Fruit fly (Drosophila melanogaster) whole organism, embryonic: ENCODE results near the gene Prx4.
A peak's percentile ranks its signal among the peaks of the same experiment; 100 is the strongest.

Experiments
- Atf-2 ChIP-seq: fragments of 200-800 bp; sonication (Bioruptor generic); optimal IDR thresholded peaks from 2 replicates; lab custom pipeline; 2016; ENCODE audit warnings: missing biosample characterization, missing genetic modification characterization
- Atf3 ChIP-seq: fragments of 200-800 bp; sonication (Bioruptor generic); optimal IDR thresholded peaks from 3 replicates; lab custom pipeline; 2016; ENCODE audit warnings: missing biosample characterization, missing genetic modification characterization
- CG10462 ChIP-seq: fragments of 200-800 bp; sonication (Bioruptor generic); optimal IDR thresholded peaks from 2 replicates; lab custom pipeline; 2016; ENCODE audit warnings: missing biosample characterization, missing genetic modification characterization
- CG10543 ChIP-seq: fragments of 200-800 bp; sonication (Bioruptor generic); optimal IDR thresholded peaks from 3 replicates; lab custom pipeline; 2017; ENCODE audit warnings: missing biosample characterization, mild to moderate bottlenecking, missing genetic modification characterization, moderate library complexity
- CG10959 ChIP-seq: fragments of 200-800 bp; sonication (Bioruptor generic); IDR thresholded peaks from 2 replicates; pipeline ENCODE4 v1.3.6; 2022; ENCODE audit warnings: missing biosample characterization, missing genetic modification characterization
- CG10979 ChIP-seq: fragments of 200-800 bp; sonication (Bioruptor generic); optimal IDR thresholded peaks from 2 replicates; lab custom pipeline; 2018; ENCODE audit warnings: missing biosample characterization, mild to moderate bottlenecking, missing genetic modification characterization, moderate library complexity
- CG11093 ChIP-seq: fragments of 200-800 bp; sonication (Bioruptor generic); IDR thresholded peaks from 3 replicates; pipeline ENCODE4 v1.3.6; 2022; ENCODE audit warnings: missing biosample characterization, missing genetic modification characterization
- CG12104 ChIP-seq: fragments of 200-800 bp; sonication (Bioruptor generic); optimal IDR thresholded peaks from 3 replicates; lab custom pipeline; 2016; ENCODE audit warnings: missing biosample characterization, missing genetic modification characterization
- CG12236 ChIP-seq: fragments of 200-800 bp; sonication (Bioruptor generic); optimal IDR thresholded peaks from 2 replicates; lab custom pipeline; 2016; ENCODE audit warnings: missing biosample characterization, missing genetic modification characterization
- CG12299 ChIP-seq: fragments of 200-800 bp; sonication (Bioruptor generic); optimal IDR thresholded peaks from 2 replicates; lab custom pipeline; 2018; ENCODE audit warnings: missing biosample characterization, mild to moderate bottlenecking, missing genetic modification characterization
- CG13624 ChIP-seq: fragments of 200-800 bp; sonication (Bioruptor generic); optimal IDR thresholded peaks from 2 replicates; lab custom pipeline; 2016; ENCODE audit warnings: missing biosample characterization, missing genetic modification characterization
- CG15011 ChIP-seq: fragments of 200-800 bp; sonication (Bioruptor generic); optimal IDR thresholded peaks from 3 replicates; lab custom pipeline; 2018; ENCODE audit warnings: missing biosample characterization, mild to moderate bottlenecking, missing genetic modification characterization
- CG15269 ChIP-seq: fragments of 200-800 bp; sonication (Bioruptor generic); optimal IDR thresholded peaks from 2 replicates; lab custom pipeline; 2018; ENCODE audit warnings: missing biosample characterization, mild to moderate bottlenecking, missing genetic modification characterization, moderate library complexity
- CG1603 ChIP-seq: fragments of 200-800 bp; sonication (Bioruptor generic); optimal IDR thresholded peaks from 2 replicates; lab custom pipeline; 2019; ENCODE audit warnings: missing biosample characterization, mild to moderate bottlenecking, missing genetic modification characterization, moderate library complexity
- CG16779 ChIP-seq: fragments of 200-800 bp; sonication (Bioruptor generic); IDR thresholded peaks from 2 replicates; pipeline ENCODE4 v1.3.6; 2022; ENCODE audit warnings: missing biosample characterization, missing genetic modification characterization
- CG17568 ChIP-seq: fragments of 200-800 bp; sonication (Bioruptor generic); optimal IDR thresholded peaks from 2 replicates; lab custom pipeline; 2018; ENCODE audit warnings: missing biosample characterization, mild to moderate bottlenecking, missing genetic modification characterization, moderate library complexity
- CG31224 ChIP-seq: fragments of 200-800 bp; sonication (Bioruptor generic); IDR thresholded peaks from 2 replicates; pipeline ENCODE4 v1.3.6; 2022; ENCODE audit warnings: missing biosample characterization, missing genetic modification characterization
- CG3995 ChIP-seq: fragments of 200-800 bp; sonication (Bioruptor generic); optimal IDR thresholded peaks from 3 replicates; lab custom pipeline; 2016; ENCODE audit warnings: missing biosample characterization, missing genetic modification characterization
- CG6791 ChIP-seq: fragments of 200-800 bp; sonication (Bioruptor generic); IDR thresholded peaks from 3 replicates; pipeline ENCODE4 v1.3.6; 2022; ENCODE audit warnings: missing biosample characterization, missing genetic modification characterization; ENCODE audit not compliant: partially characterized antibody
- CG7786 ChIP-seq: fragments of 200-800 bp; sonication (Bioruptor generic); optimal IDR thresholded peaks from 2 replicates; lab custom pipeline; 2016; ENCODE audit warnings: missing biosample characterization, missing genetic modification characterization
- CG9215 ChIP-seq: fragments of 200-800 bp; sonication (Bioruptor generic); IDR thresholded peaks from 2 replicates; pipeline ENCODE4 v1.3.6; 2022; ENCODE audit warnings: missing biosample characterization, missing genetic modification characterization
- Dip2 ChIP-seq: fragments of 200-800 bp; sonication (Bioruptor generic); IDR thresholded peaks from 2 replicates; pipeline ENCODE4 v1.3.6; 2022; ENCODE audit warnings: missing biosample characterization, missing genetic modification characterization
- Dref ChIP-seq: fragments of 200-800 bp; sonication (Bioruptor generic); IDR thresholded peaks from 2 replicates; pipeline ENCODE4 v1.3.6; 2022; ENCODE audit warnings: missing biosample characterization, missing genetic modification characterization
- Fer2 ChIP-seq: fragments of 200-800 bp; sonication (Bioruptor generic); optimal IDR thresholded peaks from 2 replicates; lab custom pipeline; 2018; ENCODE audit warnings: missing biosample characterization, mild to moderate bottlenecking, missing genetic modification characterization, moderate library complexity
- HmgZ ChIP-seq: fragments of 200-800 bp; sonication (Bioruptor generic); optimal IDR thresholded peaks from 2 replicates; lab custom pipeline; 2018; ENCODE audit warnings: missing biosample characterization, mild to moderate bottlenecking, missing genetic modification characterization
- Hsf ChIP-seq: fragments of 200-800 bp; sonication (Bioruptor generic); optimal IDR thresholded peaks from 3 replicates; lab custom pipeline; 2016; ENCODE audit warnings: missing biosample characterization, missing genetic modification characterization
- Spps ChIP-seq: fragments of 200-800 bp; sonication (Bioruptor generic); optimal IDR thresholded peaks from 2 replicates; lab custom pipeline; 2018; ENCODE audit warnings: missing biosample characterization, mild to moderate bottlenecking, missing genetic modification characterization
- Taf1 ChIP-seq: fragments of 200-800 bp; sonication (Bioruptor generic); IDR thresholded peaks from 2 replicates; pipeline ENCODE4 v1.3.6; 2022; ENCODE audit warnings: missing biosample characterization, missing genetic modification characterization
- Trl ChIP-seq, 3 experiments: fragments of >200 bp in 2 of 3; fragments of 200-800 bp in 1 of 3; sonication (Bioruptor generic) in 1 of 3; optimal IDR thresholded peaks; 2 replicates in 1 of 3; 3 replicates in 2 of 3; lab custom pipeline; 2016 to 2017; ENCODE audit warnings: missing biosample characterization in 1 of 3, missing genetic modification characterization in 1 of 3
- Vsx1 ChIP-seq: fragments of 200-800 bp; sonication (Bioruptor generic); optimal IDR thresholded peaks from 2 replicates; lab custom pipeline; 2017; ENCODE audit warnings: missing biosample characterization, mild to moderate bottlenecking, missing genetic modification characterization, missing genetic modification reagents
- al ChIP-seq: fragments of 200-800 bp; sonication (Bioruptor generic); IDR thresholded peaks from 2 replicates; pipeline ENCODE4 v1.3.6; 2022; ENCODE audit warnings: missing biosample characterization, missing genetic modification characterization
- ase ChIP-seq: fragments of 200-800 bp; sonication (Bioruptor generic); IDR thresholded peaks from 3 replicates; pipeline ENCODE4 v1.3.6; 2022; ENCODE audit warnings: missing biosample characterization, missing genetic modification characterization
- bigmax ChIP-seq: fragments of 200-800 bp; sonication (Bioruptor generic); optimal IDR thresholded peaks from 2 replicates; lab custom pipeline; 2018; ENCODE audit warnings: missing biosample characterization, mild to moderate bottlenecking, missing genetic modification characterization
- dan ChIP-seq: fragments of 200-800 bp; sonication (Bioruptor generic); IDR thresholded peaks from 2 replicates; pipeline ENCODE4 v1.3.6; 2022; ENCODE audit warnings: missing biosample characterization, missing genetic modification characterization
- dati ChIP-seq: fragments of 200-800 bp; sonication (Bioruptor generic); IDR thresholded peaks from 2 replicates; pipeline ENCODE4 v1.3.6; 2022; ENCODE audit warnings: missing biosample characterization, missing genetic modification characterization
- fru ChIP-seq: fragments of >200 bp; optimal IDR thresholded peaks from 2 replicates; lab custom pipeline; 2017
- fu2 ChIP-seq: fragments of 200-800 bp; sonication (Bioruptor generic); optimal IDR thresholded peaks from 2 replicates; lab custom pipeline; 2016; ENCODE audit warnings: missing biosample characterization, missing genetic modification characterization
- gt ChIP-seq: fragments of 200-800 bp; sonication (Bioruptor generic); IDR thresholded peaks from 2 replicates; pipeline ENCODE4 v1.3.6; 2022; ENCODE audit warnings: missing biosample characterization, missing genetic modification characterization
- insv ChIP-seq, 2 experiments: fragments of 200-800 bp; sonication (Bioruptor generic); optimal IDR thresholded peaks; 3 replicates each; lab custom pipeline; 2016 to 2018; ENCODE audit warnings: missing biosample characterization in 2 of 2, missing genetic modification characterization in 2 of 2
- inv ChIP-seq: fragments of 200-800 bp; sonication (Bioruptor generic); IDR thresholded peaks from 2 replicates; pipeline ENCODE4 v1.3.6; 2022; ENCODE audit warnings: missing biosample characterization, missing genetic modification characterization; ENCODE audit not compliant: partially characterized antibody
- mirr ChIP-seq: fragments of 200-800 bp; sonication (Bioruptor generic); optimal IDR thresholded peaks from 3 replicates; lab custom pipeline; 2018; ENCODE audit warnings: missing biosample characterization, mild to moderate bottlenecking, missing genetic modification characterization
- pho ChIP-seq: fragments of 200-800 bp; sonication (Bioruptor generic); optimal IDR thresholded peaks from 2 replicates; lab custom pipeline; 2016; ENCODE audit warnings: missing biosample characterization, missing genetic modification characterization
- pita ChIP-seq: fragments of 200-800 bp; sonication (Bioruptor generic); optimal IDR thresholded peaks from 2 replicates; lab custom pipeline; 2017; ENCODE audit warnings: missing biosample characterization, mild to moderate bottlenecking, missing genetic modification characterization
- ro ChIP-seq: fragments of 200-800 bp; sonication (Bioruptor generic); IDR thresholded peaks from 2 replicates; pipeline ENCODE4 v1.3.6; 2022; ENCODE audit warnings: missing biosample characterization, missing genetic modification characterization
- ssp ChIP-seq: fragments of 200-800 bp; sonication (Bioruptor generic); IDR thresholded peaks from 2 replicates; pipeline ENCODE4 v1.3.6; 2022; ENCODE audit warnings: missing biosample characterization, missing genetic modification characterization
- tap ChIP-seq: fragments of 200-800 bp; optimal IDR thresholded peaks from 3 replicates; lab custom pipeline; 2019; ENCODE audit warnings: missing biosample characterization, mild to moderate bottlenecking, missing genetic modification characterization, moderate library complexity
- usp ChIP-seq: fragments of >200 bp; optimal IDR thresholded peaks from 2 replicates; lab custom pipeline; 2017; ENCODE audit warnings: missing biosample characterization, missing genetic modification characterization
- vfl ChIP-seq: fragments of 200-800 bp; sonication (Bioruptor generic); optimal IDR thresholded peaks from 2 replicates; lab custom pipeline; 2016; ENCODE audit warnings: missing biosample characterization, missing genetic modification characterization
- wor ChIP-seq: fragments of 200-800 bp; sonication (Bioruptor generic); IDR thresholded peaks from 2 replicates; pipeline ENCODE4 v1.3.6; 2022; ENCODE audit warnings: missing biosample characterization, missing genetic modification characterization
- z ChIP-seq: fragments of 200-800 bp; sonication (Bioruptor generic); IDR thresholded peaks from 3 replicates; pipeline ENCODE4 v1.3.6; 2022; ENCODE audit warnings: missing biosample characterization, missing genetic modification characterization

The Prx4 gene

dm6 chr3L:3060054-3060979 lies 18.2 kb downstream of the Prx4 start (continued):
- TF ChIP-seq fru (lab: Kevin White, UChicago) (no peak), CG10959 (peak; percentile 98), bigmax (GFP tag; lab: Kevin White, UChicago) (peak; percentile 63), CG9215 (GFP tag; lab: Robert Waterston, UW) (peak; percentile 98), mirr (GFP tag; lab: Kevin White, UChicago) (peak; percentile 94), CG31224 (GFP tag; lab: Robert Waterston, UW) (peak; percentile 97), Hsf (GFP tag; lab: Kevin White, UChicago) (peak; percentile 99), CG15269 (peak; percentile 98), CG15011 (GFP tag; lab: Kevin White, UChicago) (peak; percentile 97), CG6791 (GFP tag; lab: Robert Waterston, UW) (no peak), CG17568 (GFP tag; lab: Kevin White, UChicago) (peak; percentile 96), Atf-2 (GFP tag; lab: Kevin White, UChicago) (peak; percentile 98), Trl (optimal IDR thresholded peaks at IDR 0.05; lab: Kevin White, UChicago) (peak; percentile 26 to 67), Trl (GFP tag; optimal IDR thresholded peaks at IDR 0.05; lab: Kevin White, UChicago) (peak; percentile 99), CG12299 (tag; lab: Kevin White, UChicago) (peak; percentile 93), wor (peak; percentile 99), CG7786 (GFP tag; lab: Kevin White, UChicago) (peak; percentile 99), pita (GFP tag; lab: Kevin White, UChicago) (no peak), dan (GFP tag; lab: Robert Waterston, UW) (peak; percentile 98), z (GFP tag; lab: Robert Waterston, UW) (peak; percentile 85), CG3995 (peak; percentile 86), HmgZ (tag; lab: Kevin White, UChicago) (peak; percentile 99), insv (GFP tag; optimal IDR thresholded peaks at IDR 0.05; lab: Kevin White, UChicago) (peak; percentile 72 to 74), usp (GFP tag; lab: Kevin White, UChicago) (no peak), inv (GFP tag; lab: Robert Waterston, UW) (no peak), al (GFP tag; lab: Robert Waterston, UW) (peak; percentile 99), Spps (peak; percentile 77), Dip2 (GFP tag; lab: Robert Waterston, UW) (peak; percentile 76), CG10462 (GFP tag; lab: Kevin White, UChicago) (peak; percentile 96), ssp (peak; percentile 94), ro (GFP tag; lab: Robert Waterston, UW) (peak; percentile 97), CG10543 (GFP tag; lab: Kevin White, UChicago) (peak; percentile 94), dati (peak; percentile 97), pho (peak; percentile 99), vfl (GFP tag; lab: Kevin White, UChicago) (peak; percentile 98), CG12236 (peak; percentile 98), fu2 (GFP tag; lab: Kevin White, UChicago) (peak; percentile 99), CG11093 (GFP tag; lab: Robert Waterston, UW) (peak; percentile 99), CG12104 (GFP tag; lab: Kevin White, UChicago) (peak; percentile 96), Dref (peak; percentile 53), CG13624 (GFP tag; lab: Kevin White, UChicago) (peak; percentile 99), gt (peak; percentile 98), Taf1 (GFP tag; lab: Robert Waterston, UW) (peak; percentile 99), CG16779 (GFP tag; lab: Robert Waterston, UW) (peak; percentile 99), Fer2 (tag; lab: Kevin White, UChicago) (peak; percentile 92), Atf3 (GFP tag; lab: Kevin White, UChicago) (peak; percentile 99), Vsx1 (GFP tag; lab: Kevin White, UChicago) (peak; percentile 92), tap (tag; lab: Kevin White, UChicago) (peak; percentile 97), CG10979 (tag; lab: Kevin White, UChicago) (peak; percentile 95), ase (GFP tag; lab: Robert Waterston, UW) (peak; percentile 99), CG1603 (tag; lab: Kevin White, UChicago) (peak; percentile 99)
